Worm (Caenorhabditis elegans) whole organism, L1 larva: ENCODE measurements around the gene nhr-107.

Source experiments
- C04F5.9 ChIP-seq: sonication (generic microtip); optimal IDR thresholded peaks from 2 replicates; lab custom pipeline; 2016; ENCODE audit warnings: missing genetic modification characterization, missing compliant biosample characterization
- F16B12.6 ChIP-seq: fragments of 150-350 bp; optimal IDR thresholded peaks from 2 replicates; lab custom pipeline; 2014; ENCODE audit warnings: missing biosample characterization, missing genetic modification characterization
- Y116A8C.19 ChIP-seq: sonication (generic microtip); optimal IDR thresholded peaks from 2 replicates; lab custom pipeline; 2016; ENCODE audit warnings: missing compliant biosample characterization, missing genetic modification characterization, borderline replicate concordance
- aly-2 ChIP-seq: fragments of 150-350 bp; optimal IDR thresholded peaks from 2 replicates; lab custom pipeline; 2014; ENCODE audit warnings: missing biosample characterization, missing genetic modification characterization
- blmp-1 ChIP-seq: fragments of 150-350 bp; optimal IDR thresholded peaks from 2 replicates; lab custom pipeline; 2014; ENCODE audit warnings: missing biosample characterization, missing genetic modification characterization
- ceh-63 ChIP-seq: fragments of 200-800 bp; sonication (Bioruptor generic); optimal IDR thresholded peaks from 2 replicates; lab custom pipeline; 2018; ENCODE audit warnings: mild to moderate bottlenecking, missing genetic modification characterization, missing compliant biosample characterization
- ceh-8 ChIP-seq: fragments of 200-800 bp; sonication (Bioruptor generic); optimal IDR thresholded peaks from 2 replicates; lab custom pipeline; 2018; ENCODE audit warnings: mild to moderate bottlenecking, missing genetic modification characterization, moderate library complexity, missing compliant biosample characterization
- ceh-88 ChIP-seq: fragments of 200-800 bp; sonication (Bioruptor generic); IDR thresholded peaks from 2 replicates; pipeline ENCODE4 v1.3.6; 2022; ENCODE audit warnings: missing genetic modification characterization, missing compliant biosample characterization
- ces-1 ChIP-seq: fragments of 150-350 bp; optimal IDR thresholded peaks from 2 replicates; lab custom pipeline; 2014; ENCODE audit warnings: missing biosample characterization, missing genetic modification reagents, missing genetic modification characterization
- dsc-1 ChIP-seq: sonication (generic microtip); optimal IDR thresholded peaks from 2 replicates; lab custom pipeline; 2016; ENCODE audit warnings: mild to moderate bottlenecking, missing genetic modification characterization, missing compliant biosample characterization
- efl-1 ChIP-seq, 4 experiments: fragments of 150-350 bp; optimal IDR thresholded peaks in 3 of 4; peaks in 1 of 4; 1 replicate in 1 of 4; 2 replicates in 3 of 4; lab custom pipeline; 2014; ENCODE audit warnings: missing biosample characterization in 2 of 4, missing genetic modification characterization in 2 of 4, missing genetic modification reagents in 2 of 4
- egl-27 ChIP-seq, 2 experiments: fragments of 150-350 bp in 1 of 2; sonication (generic microtip); optimal IDR thresholded peaks; 3 replicates each; lab custom pipeline; 2017 to 2018; ENCODE audit warnings: missing biosample characterization in 2 of 2, missing genetic modification characterization in 2 of 2, missing genetic modification reagents in 2 of 2
- ets-5 ChIP-seq: fragments of 200-800 bp; sonication (Bioruptor generic); IDR thresholded peaks from 2 replicates; pipeline ENCODE4 v1.3.6; 2022; ENCODE audit warnings: missing genetic modification characterization, missing compliant biosample characterization
- fkh-10 ChIP-seq: sonication (generic microtip); optimal IDR thresholded peaks from 2 replicates; lab custom pipeline; 2017; ENCODE audit warnings: missing biosample characterization, missing genetic modification reagents, missing genetic modification characterization
- fkh-8 ChIP-seq: sonication (generic microtip); optimal IDR thresholded peaks from 2 replicates; lab custom pipeline; 2016; ENCODE audit warnings: mild to moderate bottlenecking, missing genetic modification characterization, missing compliant biosample characterization
- grh-1 ChIP-seq: fragments of 200-800 bp; sonication (Bioruptor generic); IDR thresholded peaks from 2 replicates; pipeline ENCODE4 v1.3.6; 2022; ENCODE audit warnings: missing genetic modification reagents, missing genetic modification characterization, missing compliant biosample characterization
- hpl-2 ChIP-seq: fragments of 150-350 bp; optimal IDR thresholded peaks from 2 replicates; lab custom pipeline; 2014; ENCODE audit warnings: missing biosample characterization, missing genetic modification reagents, missing genetic modification characterization
- lin-13 ChIP-seq: fragments of 150-350 bp; optimal IDR thresholded peaks from 2 replicates; lab custom pipeline; 2014; ENCODE audit warnings: missing biosample characterization, missing genetic modification reagents, missing genetic modification characterization
- lir-3 ChIP-seq: sonication (generic microtip); optimal IDR thresholded peaks from 2 replicates; lab custom pipeline; 2016; ENCODE audit warnings: mild to moderate bottlenecking, missing genetic modification characterization, moderate library complexity, missing compliant biosample characterization; ENCODE audit not compliant: poor library complexity
- mdl-1 ChIP-seq, 2 experiments: fragments of 150-350 bp; optimal IDR thresholded peaks; 2 replicates each; lab custom pipeline; 2014 to 2017; ENCODE audit warnings: missing biosample characterization in 2 of 2, missing genetic modification characterization in 2 of 2, inconsistent platforms in 1 of 2
- mef-2 ChIP-seq: fragments of 150-350 bp; optimal IDR thresholded peaks from 2 replicates; lab custom pipeline; 2014; ENCODE audit warnings: missing biosample characterization, missing genetic modification characterization
- nhr-12 ChIP-seq: sonication (generic microtip); optimal IDR thresholded peaks from 2 replicates; lab custom pipeline; 2017; ENCODE audit warnings: missing biosample characterization, missing genetic modification characterization
- nhr-19 ChIP-seq: fragments of 200-800 bp; sonication (Bioruptor generic); conservative IDR thresholded peaks from 2 replicates; pipeline ENCODE4 v1.3.6; 2022; ENCODE audit warnings: missing genetic modification characterization, missing compliant biosample characterization
- nhr-28 ChIP-seq: fragments of 150-350 bp; optimal IDR thresholded peaks from 2 replicates; lab custom pipeline; 2014; ENCODE audit warnings: missing biosample characterization, missing genetic modification characterization
- nhr-47 ChIP-seq: sonication (generic microtip); optimal IDR thresholded peaks from 2 replicates; lab custom pipeline; 2016; ENCODE audit warnings: mild to moderate bottlenecking, missing genetic modification characterization, moderate library complexity, missing compliant biosample characterization
- nhr-76 ChIP-seq: sonication (generic microtip); optimal IDR thresholded peaks from 2 replicates; lab custom pipeline; 2017; ENCODE audit warnings: missing biosample characterization, missing genetic modification characterization
- pag-3 ChIP-seq: sonication (generic microtip); optimal IDR thresholded peaks from 2 replicates; lab custom pipeline; 2017; ENCODE audit warnings: missing genetic modification characterization, mild to moderate bottlenecking, missing compliant biosample characterization, antibody characterized with exemption, borderline replicate concordance; ENCODE audit not compliant: insufficient read depth
- pqm-1 ChIP-seq: sonication (generic microtip); optimal IDR thresholded peaks from 3 replicates; lab custom pipeline; 2017; ENCODE audit warnings: missing biosample characterization, missing genetic modification characterization
- rnt-1 ChIP-seq: sonication (generic microtip); optimal IDR thresholded peaks from 2 replicates; lab custom pipeline; 2016; ENCODE audit warnings: mild to moderate bottlenecking, missing genetic modification characterization, moderate library complexity, missing compliant biosample characterization
- snpc-4 ChIP-seq: fragments of 150-350 bp; optimal IDR thresholded peaks from 2 replicates; lab custom pipeline; 2014; ENCODE audit warnings: missing biosample characterization, missing genetic modification characterization
- sox-4 ChIP-seq: sonication (generic microtip); optimal IDR thresholded peaks from 2 replicates; lab custom pipeline; 2016; ENCODE audit warnings: missing genetic modification characterization, missing compliant biosample characterization
- swsn-7 ChIP-seq: sonication (generic microtip); optimal IDR thresholded peaks from 2 replicates; lab custom pipeline; 2016; ENCODE audit warnings: missing genetic modification characterization, missing compliant biosample characterization
- zag-1 ChIP-seq: fragments of 150-350 bp; optimal IDR thresholded peaks from 2 replicates; lab custom pipeline; 2014; ENCODE audit warnings: missing biosample characterization, missing genetic modification characterization
- zip-4 ChIP-seq: fragments of 200-800 bp; sonication (Bioruptor generic); optimal IDR thresholded peaks from 2 replicates; lab custom pipeline; 2018; ENCODE audit warnings: mild to moderate bottlenecking, missing genetic modification characterization, moderate library complexity, missing compliant biosample characterization

The nhr-107 gene

DNA sequence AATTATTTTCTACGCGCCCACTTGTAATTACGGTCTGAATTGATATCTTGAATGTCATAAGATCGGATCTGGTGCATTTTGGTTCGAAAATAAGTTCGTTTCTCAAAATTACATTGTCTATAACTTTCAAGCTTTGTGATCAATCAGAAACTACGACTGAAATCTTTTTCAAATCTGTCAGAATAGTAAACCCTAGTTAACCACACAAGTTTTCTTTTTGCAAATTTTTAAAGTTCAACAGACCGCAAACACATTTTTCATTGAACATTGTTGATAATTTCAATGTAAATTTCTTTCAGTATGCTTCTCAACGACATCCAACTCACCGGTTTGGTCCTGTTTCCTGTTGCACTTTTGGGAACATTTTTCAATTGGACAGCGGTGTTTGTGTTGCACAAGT lies 25.3 kb downstream of the nhr-107 start, which contains the start of gene srx-59:
srx-59 (plus strand) TSS at position 301 of the 400 bp plus-strand sequence.
- TF ChIP-seq rnt-1 (tag; lab: Kevin White, UChicago) (no peak), snpc-4 (tag; lab: Kevin White, UChicago) (no peak), hpl-2 (GFP tag; lab: Kevin White, UChicago) (no peak), nhr-12 (tag; lab: Kevin White, UChicago) (no peak), pag-3 (tag; lab: Kevin White, UChicago) (no peak), swsn-7 (tag; lab: Kevin White, UChicago) (no peak), fkh-10 (GFP tag; lab: Kevin White, UChicago) (no peak), ces-1 (GFP tag; lab: Kevin White, UChicago) (no peak), sox-4 (tag; lab: Kevin White, UChicago) (no peak), mef-2 (tag; lab: Kevin White, UChicago) (no peak), pqm-1 (tag; lab: Kevin White, UChicago) (no peak), nhr-28 (tag; lab: Kevin White, UChicago) (no peak), aly-2 (tag; lab: Kevin White, UChicago) (no peak), egl-27 (tag; optimal IDR thresholded peaks at IDR 0.05; lab: Kevin White, UChicago) (no peak), ceh-88 (no peak)

DNA sequence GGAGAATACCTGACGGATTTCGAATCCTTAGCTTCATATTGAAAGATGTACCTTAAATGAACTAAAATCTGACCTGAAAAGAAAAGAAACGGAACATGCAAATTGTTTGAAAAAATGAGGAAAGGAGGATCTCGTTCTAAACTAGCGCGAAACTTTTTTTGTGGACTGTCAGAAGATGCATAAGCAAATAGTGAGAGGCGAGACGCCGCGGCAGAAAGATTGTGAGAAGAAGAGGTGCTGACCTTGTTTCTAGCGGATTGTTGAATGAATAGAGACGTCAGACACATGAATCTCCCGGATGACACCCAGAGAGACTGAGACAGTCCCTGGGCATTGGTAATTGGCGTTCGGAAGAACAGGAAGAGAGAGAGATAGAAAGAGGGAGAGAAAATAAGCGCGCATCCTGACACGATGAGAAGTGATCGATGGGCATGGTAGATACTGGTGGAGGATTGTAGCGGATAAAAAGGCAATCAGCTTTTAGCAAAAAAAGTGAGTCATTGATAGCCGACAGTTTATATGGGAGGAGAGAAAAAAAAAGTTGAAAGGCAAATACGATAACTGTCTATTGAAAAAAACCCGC lies 26.9 kb downstream of the nhr-107 start, which contains the start of gene ptr-15:
ptr-15 (minus strand) TSS at position 51 of the 583 bp plus-strand sequence.
- TF ChIP-seq blmp-1 (tag; lab: Kevin White, UChicago) (peak; percentile 74), nhr-19 (GFP tag; lab: Robert Waterston, UW) (no peak), efl-1 (optimal IDR thresholded peaks at IDR 0.05; lab: Kevin White, UChicago) (no peak), efl-1 (GFP tag; optimal IDR thresholded peaks at IDR 0.05 in 1 of 2; lab: Kevin White, UChicago) (peak in 1 of 2 experiments; percentile 60)

DNA sequence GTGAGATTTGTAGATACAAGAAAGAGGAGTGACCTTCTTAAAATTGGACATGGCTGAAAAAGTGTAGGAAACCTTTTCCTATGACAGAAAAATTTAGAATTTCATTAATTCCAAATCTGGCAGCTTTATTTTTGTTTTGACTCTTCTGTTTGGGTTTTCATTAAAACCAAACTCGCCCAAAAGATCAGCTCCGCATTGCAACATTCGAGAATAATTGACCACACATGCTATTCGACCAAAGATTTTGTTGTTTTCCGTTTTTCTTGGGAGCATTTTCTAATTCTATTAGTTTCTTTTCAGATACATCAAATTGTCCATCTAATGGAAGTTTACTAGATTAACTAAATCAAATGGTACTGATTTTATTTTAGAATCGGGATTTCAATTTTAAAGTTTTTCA lies 40.7 kb downstream of the nhr-107 start, which contains the start of gene mec-1:
mec-1 (plus strand) TSS at position 301 of the 400 bp plus-strand sequence.
- TF ChIP-seq dsc-1 (tag; lab: Kevin White, UChicago) (peak; percentile 10), nhr-47 (tag; lab: Kevin White, UChicago) (no peak)

DNA sequence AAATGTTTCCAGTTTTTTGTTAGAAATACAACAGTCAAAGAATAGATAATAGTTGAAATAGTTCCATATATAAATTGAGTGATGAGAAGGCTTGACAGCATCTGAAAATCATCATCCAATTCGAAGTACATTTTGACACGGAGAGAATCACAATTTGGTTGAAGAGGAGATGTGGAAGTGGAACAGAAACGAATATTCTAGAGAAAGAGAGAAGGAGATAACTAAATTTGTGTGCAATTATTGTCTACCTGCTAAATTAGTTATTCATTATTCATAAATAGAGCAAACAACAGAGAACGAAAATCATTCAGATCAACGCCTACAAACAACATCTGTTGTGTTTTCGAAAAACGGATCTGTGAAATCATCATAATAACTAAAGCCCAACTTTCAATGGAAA lies 43.1 kb downstream of the nhr-107 start, which contains the start of gene srg-31:
srg-31 (minus strand) TSS at position 101 of the 400 bp plus-strand sequence.
- TF ChIP-seq Y116A8C.19 (tag; lab: Kevin White, UChicago) (no peak), ceh-8 (GFP tag; lab: Kevin White, UChicago) (no peak), nhr-76 (tag; lab: Kevin White, UChicago) (no peak), ceh-88 (no peak), ceh-63 (GFP tag; lab: Kevin White, UChicago) (no peak), grh-1 (GFP tag; lab: Robert Waterston, UW) (no peak), hpl-2 (GFP tag; lab: Kevin White, UChicago) (no peak), lir-3 (no peak), dsc-1 (tag; lab: Kevin White, UChicago) (no peak), zip-4 (GFP tag; lab: Kevin White, UChicago) (no peak), zag-1 (tag; lab: Kevin White, UChicago) (no peak), fkh-8 (tag; lab: Kevin White, UChicago) (no peak), ces-1 (GFP tag; lab: Kevin White, UChicago) (no peak), C04F5.9 (tag; lab: Kevin White, UChicago) (no peak), F16B12.6 (tag; lab: Kevin White, UChicago) (no peak), lin-13 (GFP tag; lab: Kevin White, UChicago) (no peak), mdl-1 (tag; optimal IDR thresholded peaks at IDR 0.05; lab: Kevin White, UChicago) (no peak), nhr-19 (GFP tag; lab: Robert Waterston, UW) (no peak), ets-5 (GFP tag; lab: Robert Waterston, UW) (no peak)
